Fruit fly (Drosophila melanogaster) ovary, adult (tissue): ENCODE results near the gene Gga.
A peak's percentile ranks its signal among the peaks of the same experiment; 100 is the strongest.

Source experiments
- CG17801 ChIP-seq: fragments of 200-800 bp; optimal IDR thresholded peaks from 2 replicates; lab custom pipeline; 2019; ENCODE audit warnings: missing biosample characterization, mild to moderate bottlenecking, missing genetic modification characterization, moderate library complexity; ENCODE audit not compliant: partially characterized antibody

The Gga gene

dm6 chrX:9650757-9651594 lies 50.1 kb downstream of the Gga start:
- peak; percentile 90 for TF ChIP-seq CG17801

- TF ChIP-seq CG17801: peak; percentile 11
Measured at dm6 chrX:9652006-9652405, 51.2 kb downstream of the Gga start.

- TF ChIP-seq CG17801: no peak
Measured at dm6 chrX:9653242-9653641, 52.4 kb downstream of the Gga start.
